Fruit fly (Drosophila melanogaster): Measurements from ENCODE around the gene Ccp84Ae.
A peak's percentile ranks its signal among the peaks of the same experiment; 100 is the strongest.

Ccp84Ae gene

DNA sequence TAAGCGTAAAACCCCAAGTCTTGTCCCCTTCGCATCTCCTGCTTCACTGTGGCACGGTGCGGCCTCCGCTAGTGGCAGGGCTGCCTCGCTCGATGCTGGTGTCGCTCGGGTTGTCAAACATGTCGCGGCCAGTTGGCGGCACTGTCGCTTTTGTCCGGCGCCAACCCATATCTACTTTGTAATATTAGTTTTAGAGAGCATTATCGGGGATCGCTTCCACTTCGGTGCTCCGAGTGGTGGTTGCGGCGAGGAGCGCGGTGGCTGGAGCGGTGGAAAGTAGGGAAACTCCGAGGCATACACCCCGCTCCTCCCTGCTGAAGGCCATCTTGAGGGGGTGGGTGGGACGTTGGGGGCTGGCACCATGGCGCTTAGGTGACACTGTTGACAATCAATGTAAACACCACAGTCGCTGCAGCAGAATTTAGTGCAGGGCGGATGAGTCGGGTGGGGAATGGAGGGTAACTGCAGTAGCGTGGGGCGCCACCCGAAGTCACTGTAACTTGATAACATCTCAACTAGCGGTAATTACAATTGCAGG lies 26.4 kb downstream of the Ccp84Ae start (continued):
- peak; percentile 9 for TF ChIP-seq Hey (tag; optimal IDR thresholded peaks at IDR 0.05)
- no peak for TF ChIP-seq CG5245 (GFP tag; optimal IDR thresholded peaks at IDR 0.05)
- peak; percentile 3 for TF ChIP-seq trem (tag; optimal IDR thresholded peaks at IDR 0.05)
- no peak for TF ChIP-seq CG12744 (GFP tag; optimal IDR thresholded peaks at IDR 0.05)
- no peak for TF ChIP-seq CG7839 (tag; optimal IDR thresholded peaks at IDR 0.05)
- peak; percentile 27; the same call in 1 of the 2 replicates for TF ChIP-seq Awh (GFP tag; IDR thresholded peaks at IDR 0.05)
- no peak for TF ChIP-seq salm (tag; optimal IDR thresholded peaks at IDR 0.05)
- TF ChIP-seq CG7928 (GFP tag; optimal IDR thresholded peaks at IDR 0.05), result no peak
- no peak for TF ChIP-seq CG16815 (GFP tag; optimal IDR thresholded peaks at IDR 0.05)
- no peak for TF ChIP-seq Lpt (GFP tag; optimal IDR thresholded peaks at IDR 0.05)
- no peak for TF ChIP-seq Drgx (GFP tag; IDR thresholded peaks at IDR 0.05)
- TF ChIP-seq sim (GFP tag; IDR thresholded peaks at IDR 0.05), result peak; percentile 42; the same call in 1 of the 2 replicates
- no peak for TF ChIP-seq Sox100B (GFP tag; optimal IDR thresholded peaks at IDR 0.05)
- 0 out of 2 replicates have a peak, but pooled peaks have one; percentile 22 for TF ChIP-seq ranshi (GFP tag; IDR thresholded peaks at IDR 0.05)
- TF ChIP-seq CG3065 (GFP tag; optimal IDR thresholded peaks at IDR 0.05), result no peak
- TF ChIP-seq YL-1 (GFP tag; optimal IDR thresholded peaks at IDR 0.05), result no peak
- TF ChIP-seq CG12071 (GFP tag; optimal IDR thresholded peaks at IDR 0.05), result no peak
- TF ChIP-seq CG12299 (tag; optimal IDR thresholded peaks at IDR 0.05), result no peak
- peak; percentile 12 for TF ChIP-seq CG17359 (tag; optimal IDR thresholded peaks at IDR 0.05)
- TF ChIP-seq gfzf (GFP tag; optimal IDR thresholded peaks at IDR 0.05), result no peak
- TF ChIP-seq Dbx (GFP tag; IDR thresholded peaks at IDR 0.05), result no peak
- no peak for TF ChIP-seq tap (tag; optimal IDR thresholded peaks at IDR 0.05)
- TF ChIP-seq dpn (GFP tag; optimal IDR thresholded peaks at IDR 0.05), result no peak
- no peak for TF ChIP-seq CG10979 (tag; optimal IDR thresholded peaks at IDR 0.05)
- no peak for TF ChIP-seq CG11093 (GFP tag; IDR thresholded peaks at IDR 0.05)
- TF ChIP-seq CG10321 (GFP tag; IDR thresholded peaks at IDR 0.05), result no peak
- peak; percentile 45 for TF ChIP-seq CG17186 (GFP tag; optimal IDR thresholded peaks at IDR 0.05)
- TF ChIP-seq Opbp (GFP tag; IDR thresholded peaks at IDR 0.05; ENCODE audit: partially characterized antibody), result no peak
- no peak for TF ChIP-seq hth (optimal IDR thresholded peaks at IDR 0.05)
- TF ChIP-seq CoRest (tag; optimal IDR thresholded peaks at IDR 0.05), result no peak
- no peak for TF ChIP-seq CG10543 (GFP tag; optimal IDR thresholded peaks at IDR 0.05)
- TF ChIP-seq HmgD (GFP tag; optimal IDR thresholded peaks at IDR 0.05), result no peak
- no peak for TF ChIP-seq fru (optimal IDR thresholded peaks at IDR 0.05)
- TF ChIP-seq Hmx (GFP tag; optimal IDR thresholded peaks at IDR 0.05), result no peak
- no peak for TF ChIP-seq dm (GFP tag; optimal IDR thresholded peaks at IDR 0.05)
- TF ChIP-seq Ptx1 (GFP tag; IDR thresholded peaks at IDR 0.05), result no peak
- no peak for TF ChIP-seq Dip3 (GFP tag; optimal IDR thresholded peaks at IDR 0.05)
- TF ChIP-seq CG42726 (GFP tag; IDR thresholded peaks at IDR 0.05; ENCODE audit: partially characterized antibody), result no peak
- no peak for TF ChIP-seq CG31365 (tag; optimal IDR thresholded peaks at IDR 0.05)
- TF ChIP-seq grn (GFP tag; optimal IDR thresholded peaks at IDR 0.05), result peak; percentile 69
- peak; percentile 53 for TF ChIP-seq CG17328 (GFP tag; IDR thresholded peaks at IDR 0.05)
- no peak for TF ChIP-seq ab (GFP tag; optimal IDR thresholded peaks at IDR 0.05)
- TF ChIP-seq da (GFP tag; optimal IDR thresholded peaks at IDR 0.05), result no peak
- TF ChIP-seq scrt (GFP tag; optimal IDR thresholded peaks at IDR 0.05), result no peak
- TF ChIP-seq esg (GFP tag; conservative IDR thresholded peaks at IDR 0.05), result no peak
- TF ChIP-seq CG32767 (GFP tag; IDR thresholded peaks at IDR 0.05), result no peak
- TF ChIP-seq Rfx (GFP tag; IDR thresholded peaks at IDR 0.05), result no peak
- no peak for TF ChIP-seq Hr51 (GFP tag; optimal IDR thresholded peaks at IDR 0.05)
- no peak for TF ChIP-seq pb (GFP tag; optimal IDR thresholded peaks at IDR 0.05)
- TF ChIP-seq trh (GFP tag; optimal IDR thresholded peaks at IDR 0.05), result no peak
- TF ChIP-seq CG3163 (GFP tag; optimal IDR thresholded peaks at IDR 0.05), result no peak
- TF ChIP-seq mld (GFP tag; IDR thresholded peaks at IDR 0.05; ENCODE audit: partially characterized antibody), result no peak
